Worm (Caenorhabditis elegans): Measurements from ENCODE around the gene R13A5.10.

DNA sequence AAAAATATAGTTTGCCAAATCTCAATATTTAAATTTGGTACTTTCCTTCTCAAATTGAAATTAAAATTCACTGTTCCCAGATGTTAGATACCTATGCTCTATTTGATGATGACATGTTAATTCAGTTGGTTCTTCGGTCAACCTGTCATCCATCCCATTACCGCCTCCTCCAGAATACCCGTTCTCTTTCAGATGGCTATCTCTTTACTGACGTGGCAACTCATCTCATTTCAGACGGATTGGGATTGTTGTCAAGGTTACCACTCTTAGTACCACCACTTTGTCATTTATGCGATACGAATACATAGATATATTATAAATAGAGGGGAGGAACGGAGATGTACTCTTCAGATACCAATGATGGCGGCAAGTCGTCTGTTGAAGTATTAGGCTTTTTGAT is 38.6 kb upstream of the R13A5.10 start:
- TF ChIP-seq elt-2 (tag; optimal IDR thresholded peaks at IDR 0.05) (no peak), pag-3 (tag; optimal IDR thresholded peaks at IDR 0.05; ENCODE audit: borderline replicate concordance, insufficient read depth) (no peak), skn-1 (tag; optimal IDR thresholded peaks at IDR 0.05) (no peak), ama-1 (optimal IDR thresholded peaks at IDR 0.05) (no peak), elt-3 (tag; optimal IDR thresholded peaks at IDR 0.05) (no peak), lir-3 (tag; optimal IDR thresholded peaks at IDR 0.05; ENCODE audit: poor library complexity) (no peak), egl-27 (tag; optimal IDR thresholded peaks at IDR 0.05) (no peak)

All from whole organism, L1 larva.